Fruit fly (Drosophila melanogaster) whole organism, embryonic: ENCODE results near the gene CG10337.

ENCODE experiments used
- Adf1 ChIP-seq: fragments of 200-800 bp; sonication (Bioruptor generic); IDR thresholded peaks from 2 replicates; pipeline ENCODE4 v1.3.6; 2022; ENCODE audit warnings: missing biosample characterization, missing genetic modification characterization
- CG10321 ChIP-seq: fragments of 200-800 bp; sonication (Bioruptor generic); IDR thresholded peaks from 2 replicates; pipeline ENCODE4 v1.3.6; 2022; ENCODE audit warnings: missing biosample characterization, missing genetic modification characterization
- CG10431 ChIP-seq: fragments of 200-800 bp; sonication (Bioruptor generic); optimal IDR thresholded peaks from 3 replicates; lab custom pipeline; 2018; ENCODE audit warnings: missing biosample characterization, mild to moderate bottlenecking, missing genetic modification characterization
- CG10979 ChIP-seq: fragments of 200-800 bp; sonication (Bioruptor generic); optimal IDR thresholded peaks from 2 replicates; lab custom pipeline; 2018; ENCODE audit warnings: missing biosample characterization, mild to moderate bottlenecking, missing genetic modification characterization, moderate library complexity
- CG11085 ChIP-seq: fragments of 200-800 bp; sonication (Bioruptor generic); IDR thresholded peaks from 2 replicates; pipeline ENCODE4 v1.3.6; 2022; ENCODE audit warnings: missing biosample characterization, missing genetic modification characterization
- CG11093 ChIP-seq: fragments of 200-800 bp; sonication (Bioruptor generic); IDR thresholded peaks from 3 replicates; pipeline ENCODE4 v1.3.6; 2022; ENCODE audit warnings: missing biosample characterization, missing genetic modification characterization
- CG12942 ChIP-seq: fragments of 200-800 bp; sonication (Bioruptor generic); optimal IDR thresholded peaks from 3 replicates; lab custom pipeline; 2016; ENCODE audit warnings: missing biosample characterization, missing genetic modification characterization
- CG13296 ChIP-seq: fragments of 200-800 bp; sonication (Bioruptor generic); optimal IDR thresholded peaks from 3 replicates; lab custom pipeline; 2018; ENCODE audit warnings: missing biosample characterization, mild to moderate bottlenecking, missing genetic modification characterization
- CG15073 ChIP-seq: fragments of 200-800 bp; sonication (Bioruptor generic); optimal IDR thresholded peaks from 2 replicates; lab custom pipeline; 2016; ENCODE audit warnings: missing biosample characterization, missing genetic modification characterization
- CG18476 ChIP-seq: fragments of 200-800 bp; sonication (Bioruptor generic); optimal IDR thresholded peaks from 2 replicates; lab custom pipeline; 2016; ENCODE audit warnings: missing biosample characterization, mild to moderate bottlenecking, missing genetic modification characterization
- CG2120 ChIP-seq: fragments of 200-800 bp; sonication (Bioruptor generic); optimal IDR thresholded peaks from 3 replicates; lab custom pipeline; 2016; ENCODE audit warnings: missing biosample characterization, missing genetic modification characterization
- CG34422 ChIP-seq: fragments of 200-800 bp; sonication (Bioruptor generic); IDR thresholded peaks from 3 replicates; pipeline ENCODE4 v1.3.6; 2022; ENCODE audit warnings: missing biosample characterization, missing genetic modification characterization
- CG4282 ChIP-seq: fragments of 200-800 bp; sonication (Bioruptor generic); optimal IDR thresholded peaks from 2 replicates; lab custom pipeline; 2016; ENCODE audit warnings: missing biosample characterization, missing genetic modification characterization
- CG4360 ChIP-seq: fragments of 200-800 bp; sonication (Bioruptor generic); IDR thresholded peaks from 2 replicates; pipeline ENCODE4 v1.3.6; 2022; ENCODE audit warnings: missing biosample characterization, missing genetic modification characterization
- CG6654 ChIP-seq: fragments of 200-800 bp; sonication (Bioruptor generic); optimal IDR thresholded peaks from 2 replicates; lab custom pipeline; 2017; ENCODE audit warnings: missing biosample characterization, mild to moderate bottlenecking, missing genetic modification characterization
- CG7357 ChIP-seq: fragments of 200-800 bp; sonication (Bioruptor generic); IDR thresholded peaks from 3 replicates; pipeline ENCODE4 v1.3.6; 2022; ENCODE audit warnings: missing biosample characterization, missing genetic modification characterization
- CG7839 ChIP-seq: fragments of 200-800 bp; sonication (Bioruptor generic); optimal IDR thresholded peaks from 3 replicates; lab custom pipeline; 2018; ENCODE audit warnings: missing biosample characterization, mild to moderate bottlenecking, missing genetic modification characterization, moderate library complexity
- CG8359 ChIP-seq: fragments of 200-800 bp; sonication (Bioruptor generic); optimal IDR thresholded peaks from 2 replicates; lab custom pipeline; 2017; ENCODE audit warnings: missing biosample characterization, mild to moderate bottlenecking, missing genetic modification characterization, borderline replicate concordance
- CTCF ChIP-seq: fragments of 200-800 bp; sonication (Bioruptor generic); optimal IDR thresholded peaks from 2 replicates; lab custom pipeline; 2017; ENCODE audit warnings: missing biosample characterization, mild to moderate bottlenecking, missing genetic modification characterization, moderate library complexity
- Chrac-16 ChIP-seq: fragments of 200-800 bp; sonication (Bioruptor generic); optimal IDR thresholded peaks from 3 replicates; lab custom pipeline; 2016; ENCODE audit warnings: missing biosample characterization, missing genetic modification characterization
- HLH54F ChIP-seq: fragments of 200-800 bp; sonication (Bioruptor generic); optimal IDR thresholded peaks from 3 replicates; lab custom pipeline; 2016; ENCODE audit warnings: missing biosample characterization, missing genetic modification characterization
- Hr39 ChIP-seq: fragments of >200 bp; optimal IDR thresholded peaks from 2 replicates; lab custom pipeline; 2017
- Lhr ChIP-seq: fragments of 200-800 bp; sonication (Bioruptor generic); optimal IDR thresholded peaks from 3 replicates; lab custom pipeline; 2017; ENCODE audit warnings: mild to moderate bottlenecking, missing biosample characterization, missing genetic modification reagents, missing genetic modification characterization
- Mes4 ChIP-seq: fragments of 200-800 bp; sonication (Bioruptor generic); optimal IDR thresholded peaks from 2 replicates; lab custom pipeline; 2016; ENCODE audit warnings: missing biosample characterization, missing genetic modification characterization
- Nf-YA ChIP-seq: fragments of 200-800 bp; sonication (Bioruptor generic); IDR thresholded peaks from 2 replicates; pipeline ENCODE4 v1.3.6; 2022; ENCODE audit warnings: missing biosample characterization, missing genetic modification characterization
- Ptx1 ChIP-seq: fragments of 200-800 bp; sonication (Bioruptor generic); IDR thresholded peaks from 2 replicates; pipeline ENCODE4 v1.3.6; 2022; ENCODE audit warnings: missing biosample characterization, missing genetic modification characterization
- Rx ChIP-seq: fragments of 200-800 bp; sonication (Bioruptor generic); IDR thresholded peaks from 2 replicates; pipeline ENCODE4 v1.3.6; 2022; ENCODE audit warnings: missing biosample characterization, missing genetic modification characterization
- Stat92E ChIP-seq, 3 experiments: fragments of >200 bp in 2 of 3; fragments of 200-800 bp in 1 of 3; sonication (Bioruptor generic) in 1 of 3; optimal IDR thresholded peaks; 2 replicates each; lab custom pipeline; 2017 to 2019; ENCODE audit warnings: missing biosample characterization in 3 of 3, missing genetic modification characterization in 3 of 3, mild to moderate bottlenecking in 1 of 3, moderate library complexity in 1 of 3
- YL-1 ChIP-seq: fragments of 200-800 bp; sonication (Bioruptor generic); optimal IDR thresholded peaks from 3 replicates; lab custom pipeline; 2017; ENCODE audit warnings: missing biosample characterization, mild to moderate bottlenecking, missing genetic modification characterization
- ap ChIP-seq: fragments of 200-800 bp; sonication (Bioruptor generic); IDR thresholded peaks from 2 replicates; pipeline ENCODE4 v1.3.6; 2022; ENCODE audit warnings: missing biosample characterization, missing genetic modification characterization
- ase ChIP-seq: fragments of 200-800 bp; sonication (Bioruptor generic); IDR thresholded peaks from 3 replicates; pipeline ENCODE4 v1.3.6; 2022; ENCODE audit warnings: missing biosample characterization, missing genetic modification characterization
- cg ChIP-seq: fragments of 200-800 bp; sonication (Bioruptor generic); optimal IDR thresholded peaks from 3 replicates; lab custom pipeline; 2019; ENCODE audit warnings: missing biosample characterization, mild to moderate bottlenecking, missing genetic modification characterization, moderate library complexity
- dpn ChIP-seq, 2 experiments: fragments of 200-800 bp; sonication (Bioruptor generic); optimal IDR thresholded peaks; 3 replicates each; lab custom pipeline; 2016; ENCODE audit warnings: missing biosample characterization in 2 of 2, missing genetic modification characterization in 2 of 2
- emc ChIP-seq: fragments of 200-800 bp; sonication (Bioruptor generic); optimal IDR thresholded peaks from 2 replicates; lab custom pipeline; 2016; ENCODE audit warnings: missing biosample characterization, missing genetic modification characterization
- ftz-f1 ChIP-seq: fragments of 200-800 bp; sonication (Bioruptor generic); optimal IDR thresholded peaks from 2 replicates; lab custom pipeline; 2016; ENCODE audit warnings: missing biosample characterization, missing genetic modification characterization
- gce ChIP-seq: fragments of 200-800 bp; sonication (Bioruptor generic); IDR thresholded peaks from 3 replicates; pipeline ENCODE4 v1.3.6; 2022; ENCODE audit warnings: missing biosample characterization, missing genetic modification characterization
- ken ChIP-seq: fragments of 200-800 bp; sonication (Bioruptor generic); IDR thresholded peaks from 3 replicates; pipeline ENCODE4 v1.3.6; 2022; ENCODE audit warnings: missing biosample characterization, missing genetic modification characterization
- kni ChIP-seq: fragments of 200-800 bp; sonication (Bioruptor generic); optimal IDR thresholded peaks from 3 replicates; lab custom pipeline; 2017; ENCODE audit warnings: mild to moderate bottlenecking, missing biosample characterization, missing genetic modification reagents, missing genetic modification characterization
- lab ChIP-seq: fragments of 200-800 bp; sonication (Bioruptor generic); optimal IDR thresholded peaks from 3 replicates; lab custom pipeline; 2017; ENCODE audit warnings: missing biosample characterization, missing genetic modification characterization, mild to moderate bottlenecking, moderate library complexity, missing genetic modification reagents
- luna ChIP-seq: fragments of 200-800 bp; sonication (Bioruptor generic); optimal IDR thresholded peaks from 2 replicates; lab custom pipeline; 2016; ENCODE audit warnings: missing biosample characterization, missing genetic modification characterization
- nerfin-2 ChIP-seq: fragments of 200-800 bp; sonication (Bioruptor generic); IDR thresholded peaks from 2 replicates; pipeline ENCODE4 v1.3.6; 2022; ENCODE audit warnings: missing biosample characterization, missing genetic modification characterization; ENCODE audit not compliant: partially characterized antibody
- otp ChIP-seq: fragments of 200-800 bp; sonication (Bioruptor generic); IDR thresholded peaks from 3 replicates; pipeline ENCODE4, ENCODE4 v1.3.6; 2022; ENCODE audit warnings: missing biosample characterization, missing genetic modification characterization
- ranshi ChIP-seq: fragments of 200-800 bp; sonication (Bioruptor generic); IDR thresholded peaks from 2 replicates; pipeline ENCODE4 v1.3.6; 2022; ENCODE audit warnings: missing biosample characterization, missing genetic modification characterization
- row ChIP-seq: fragments of 200-800 bp; sonication (Bioruptor generic); IDR thresholded peaks from 3 replicates; pipeline ENCODE4 v1.3.6; 2022; ENCODE audit warnings: missing biosample characterization, missing genetic modification characterization
- salm ChIP-seq: fragments of 200-800 bp; sonication (Bioruptor generic); optimal IDR thresholded peaks from 2 replicates; lab custom pipeline; 2018; ENCODE audit warnings: missing biosample characterization, mild to moderate bottlenecking, missing genetic modification characterization
- schlank ChIP-seq: fragments of 200-800 bp; sonication (Bioruptor generic); optimal IDR thresholded peaks from 2 replicates; lab custom pipeline; 2018; ENCODE audit warnings: missing biosample characterization, mild to moderate bottlenecking, missing genetic modification characterization
- sqz ChIP-seq: fragments of 200-800 bp; sonication (Bioruptor generic); optimal IDR thresholded peaks from 3 replicates; lab custom pipeline; 2018; ENCODE audit warnings: missing biosample characterization, mild to moderate bottlenecking, missing genetic modification characterization
- trh ChIP-seq: fragments of 200-800 bp; sonication (Bioruptor generic); optimal IDR thresholded peaks from 2 replicates; lab custom pipeline; 2016; ENCODE audit warnings: missing biosample characterization, missing genetic modification characterization
- twi ChIP-seq: fragments of 200-800 bp; optimal IDR thresholded peaks from 2 replicates; lab custom pipeline; 2019; ENCODE audit warnings: missing biosample characterization, mild to moderate bottlenecking, missing genetic modification characterization, moderate library complexity
- vvl ChIP-seq: fragments of 200-800 bp; sonication (Bioruptor generic); IDR thresholded peaks from 2 replicates; pipeline ENCODE4 v1.3.6; 2022; ENCODE audit warnings: missing biosample characterization, missing genetic modification characterization
- wdn ChIP-seq: fragments of 200-800 bp; sonication (Bioruptor generic); IDR thresholded peaks from 2 replicates; pipeline ENCODE4 v1.3.6; 2022; ENCODE audit warnings: missing biosample characterization, missing genetic modification characterization

Gene CG10337

DNA sequence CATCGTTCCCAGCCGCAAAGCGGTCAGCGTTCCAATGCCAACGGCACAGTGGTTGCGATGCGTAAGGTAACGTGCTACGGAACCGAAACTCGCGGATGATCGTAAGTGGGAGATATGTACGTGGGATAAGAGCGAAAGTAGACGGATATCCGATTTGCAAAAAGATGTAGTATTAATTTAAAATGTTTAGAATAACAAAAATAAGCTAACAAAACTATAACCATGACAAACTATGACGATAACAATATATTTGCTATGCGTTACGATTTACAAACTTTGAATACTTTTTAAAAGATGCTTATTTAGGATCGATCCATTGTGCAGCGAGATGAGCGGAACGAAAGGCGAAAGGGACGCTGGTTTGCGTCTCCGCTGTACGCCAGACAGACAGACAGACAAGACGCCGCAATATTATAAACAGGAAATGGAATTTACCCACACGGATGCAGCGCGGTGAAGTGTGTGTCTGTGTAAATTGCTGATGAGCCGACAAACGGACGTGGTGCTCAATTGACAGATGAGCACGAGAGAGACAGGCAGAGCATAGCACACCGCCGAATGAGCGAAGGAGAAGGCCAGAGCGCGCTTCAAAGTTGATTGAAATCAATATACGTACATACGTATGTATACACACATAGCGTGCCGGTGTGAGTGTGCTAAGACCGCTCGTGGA is 29.0 kb upstream of the CG10337 start (continued):
- TF ChIP-seq lab (GFP tag; lab: Kevin White, UChicago) (peak; percentile 96), Stat92E (GFP tag; optimal IDR thresholded peaks at IDR 0.05; lab: Kevin White, UChicago) (no peak), Hr39 (lab: Kevin White, UChicago) (no peak), ken (GFP tag; lab: Robert Waterston, UW) (peak; percentile 89), CG4360 (no peak; the same call in 1 of the 2 replicates), ap (peak; percentile 85), CG10321 (GFP tag; lab: Robert Waterston, UW) (peak; percentile 48), twi (tag; lab: Kevin White, UChicago) (peak; percentile 88), luna (GFP tag; lab: Kevin White, UChicago) (peak; percentile 92), CG12942 (GFP tag; lab: Kevin White, UChicago) (peak; percentile 97), nerfin-2 (GFP tag; lab: Robert Waterston, UW) (no peak), Rx (GFP tag; lab: Robert Waterston, UW) (peak; percentile 92), trh (GFP tag; lab: Kevin White, UChicago) (peak; percentile 96), Chrac-16 (GFP tag; lab: Kevin White, UChicago) (peak; percentile 96), dpn (GFP tag; optimal IDR thresholded peaks at IDR 0.05; lab: Kevin White, UChicago) (peak; percentile 97 to 98), CG2120 (peak; percentile 98), CG34422 (GFP tag; lab: Robert Waterston, UW) (peak; percentile 91), emc (peak; percentile 96), ranshi (peak; percentile 88), kni (GFP tag; lab: Kevin White, UChicago) (peak; percentile 95), Lhr (peak; percentile 88), CG15073 (GFP tag; lab: Kevin White, UChicago) (peak; percentile 80), cg (GFP tag; lab: Kevin White, UChicago) (peak; percentile 92), CG8359 (GFP tag; lab: Kevin White, UChicago) (peak; percentile 89), ftz-f1 (GFP tag; lab: Kevin White, UChicago) (peak; percentile 82), Adf1 (GFP tag; lab: Robert Waterston, UW) (peak; percentile 59), row (GFP tag; lab: Robert Waterston, UW) (peak; percentile 95), CTCF (GFP tag; lab: Kevin White, UChicago) (peak; percentile 67), Nf-YA (GFP tag; lab: Robert Waterston, UW) (peak; percentile 80), CG10979 (tag; lab: Kevin White, UChicago) (peak; percentile 96), Ptx1 (GFP tag; lab: Robert Waterston, UW) (peak; percentile 96), CG13296 (GFP tag; lab: Kevin White, UChicago) (peak; percentile 94), sqz (peak; percentile 86), CG6654 (peak; percentile 89), ase (GFP tag; lab: Robert Waterston, UW) (peak; percentile 86), YL-1 (GFP tag; lab: Kevin White, UChicago) (peak; percentile 24), CG7357 (GFP tag; lab: Robert Waterston, UW) (peak; percentile 93), Mes4 (peak; percentile 93), CG18476 (GFP tag; lab: Kevin White, UChicago) (peak; percentile 97), CG11093 (GFP tag; lab: Robert Waterston, UW) (peak; percentile 94), CG4282 (GFP tag; lab: Kevin White, UChicago) (peak; percentile 93), gce (GFP tag; lab: Robert Waterston, UW) (peak; percentile 57), wdn (GFP tag; lab: Robert Waterston, UW) (peak; percentile 83), schlank (tag; lab: Kevin White, UChicago) (peak; percentile 86), CG7839 (tag; lab: Kevin White, UChicago) (peak; percentile 98), salm (tag; lab: Kevin White, UChicago) (peak; percentile 79), HLH54F (GFP tag; lab: Kevin White, UChicago) (peak; percentile 98), vvl (peak; percentile 92), CG10431 (GFP tag; lab: Kevin White, UChicago) (peak; percentile 73), CG11085 (GFP tag; lab: Robert Waterston, UW) (peak; percentile 93), otp (GFP tag; lab: Robert Waterston, UW) (peak; percentile 76; the same call in 2 of the 3 replicates)
